Fruit fly (Drosophila melanogaster) whole organism, prepupa: ENCODE results near the gene AdamTS-A.

Experiments
- Blimp-1 ChIP-seq: fragments of 200-800 bp; sonication (Bioruptor generic); optimal IDR thresholded peaks from 3 replicates; lab custom pipeline; 2017; ENCODE audit warnings: missing biosample characterization, missing genetic modification characterization, mild to moderate bottlenecking, moderate library complexity, missing genetic modification reagents
- CG10631 ChIP-seq: fragments of 200-800 bp; sonication (Bioruptor generic); optimal IDR thresholded peaks from 2 replicates; lab custom pipeline; 2016; ENCODE audit warnings: missing biosample characterization, missing genetic modification characterization
- CG10669 ChIP-seq: fragments of 200-800 bp; sonication (Bioruptor generic); optimal IDR thresholded peaks from 3 replicates; lab custom pipeline; 2018; ENCODE audit warnings: missing biosample characterization, mild to moderate bottlenecking, missing genetic modification characterization, moderate library complexity
- CG11902 ChIP-seq: fragments of 200-800 bp; sonication (Bioruptor generic); optimal IDR thresholded peaks from 3 replicates; lab custom pipeline; 2016; ENCODE audit warnings: missing biosample characterization, missing genetic modification characterization
- CG15336 ChIP-seq: fragments of 200-800 bp; sonication (Bioruptor generic); IDR thresholded peaks from 2 replicates; pipeline ENCODE4 v1.3.6; 2022; ENCODE audit warnings: missing biosample characterization, missing genetic modification characterization
- CG16779 ChIP-seq: fragments of 200-800 bp; sonication (Bioruptor generic); optimal IDR thresholded peaks from 3 replicates; lab custom pipeline; 2017; ENCODE audit warnings: missing biosample characterization, mild to moderate bottlenecking, missing genetic modification characterization
- CG31627 ChIP-seq: fragments of 200-800 bp; sonication (Bioruptor generic); optimal IDR thresholded peaks from 3 replicates; lab custom pipeline; 2016; ENCODE audit warnings: missing biosample characterization, missing genetic modification characterization
- CG32006 ChIP-seq: fragments of 200-800 bp; sonication (Bioruptor generic); optimal IDR thresholded peaks from 3 replicates; lab custom pipeline; 2017; ENCODE audit warnings: missing biosample characterization, mild to moderate bottlenecking, missing genetic modification characterization
- CG34406 ChIP-seq: fragments of 200-800 bp; sonication (Bioruptor generic); optimal IDR thresholded peaks from 3 replicates; lab custom pipeline; 2016; ENCODE audit warnings: missing biosample characterization, missing genetic modification characterization
- CG7368 ChIP-seq: fragments of 200-800 bp; sonication (Bioruptor generic); optimal IDR thresholded peaks from 3 replicates; lab custom pipeline; 2016; ENCODE audit warnings: missing biosample characterization, missing genetic modification characterization
- CG8119 ChIP-seq: fragments of 200-800 bp; sonication (Bioruptor generic); IDR thresholded peaks from 3 replicates; pipeline ENCODE4 v1.3.6; 2022; ENCODE audit warnings: missing biosample characterization, missing genetic modification characterization
- Eip78C ChIP-seq: fragments of 200-800 bp; sonication (Bioruptor generic); peaks from one replicate; lab custom pipeline; 2016; ENCODE audit warnings: missing biosample characterization, missing genetic modification characterization
- Eip93F ChIP-seq: fragments of 200-800 bp; sonication (Bioruptor generic); optimal IDR thresholded peaks from 2 replicates; lab custom pipeline; 2016; ENCODE audit warnings: missing biosample characterization, mild to moderate bottlenecking, missing genetic modification characterization
- Ets21C ChIP-seq: fragments of 200-800 bp; sonication (Bioruptor generic); optimal IDR thresholded peaks from 3 replicates; lab custom pipeline; 2016; ENCODE audit warnings: missing biosample characterization, missing genetic modification characterization
- Hr39 ChIP-seq: fragments of 200-800 bp; sonication (Bioruptor generic); optimal IDR thresholded peaks from 2 replicates; lab custom pipeline; 2016; ENCODE audit warnings: missing biosample characterization, missing genetic modification characterization
- Hr4 ChIP-seq: fragments of 200-800 bp; sonication (Bioruptor generic); optimal IDR thresholded peaks from 3 replicates; lab custom pipeline; 2016; ENCODE audit warnings: missing biosample characterization, missing genetic modification characterization
- Met ChIP-seq: fragments of 200-800 bp; sonication (Bioruptor generic); optimal IDR thresholded peaks from 3 replicates; lab custom pipeline; 2016; ENCODE audit warnings: missing biosample characterization, missing genetic modification characterization
- Sox102F ChIP-seq: fragments of 200-800 bp; sonication (Bioruptor generic); optimal IDR thresholded peaks from 2 replicates; lab custom pipeline; 2016; ENCODE audit warnings: missing biosample characterization, mild to moderate bottlenecking, missing genetic modification characterization
- Sox15 ChIP-seq: fragments of 200-800 bp; sonication (Bioruptor generic); optimal IDR thresholded peaks from 3 replicates; lab custom pipeline; 2016; ENCODE audit warnings: missing biosample characterization, missing genetic modification characterization
- achi ChIP-seq: fragments of 200-800 bp; sonication (Bioruptor generic); optimal IDR thresholded peaks from 3 replicates; lab custom pipeline; 2016; ENCODE audit warnings: missing biosample characterization, missing genetic modification characterization
- acj6 ChIP-seq: fragments of 200-800 bp; sonication (Bioruptor generic); optimal IDR thresholded peaks from 3 replicates; lab custom pipeline; 2016; ENCODE audit warnings: missing biosample characterization, missing genetic modification characterization
- cyc ChIP-seq: fragments of 200-800 bp; sonication (Bioruptor generic); optimal IDR thresholded peaks from 3 replicates; lab custom pipeline; 2016; ENCODE audit warnings: missing biosample characterization, missing genetic modification characterization
- dac ChIP-seq: fragments of 200-800 bp; sonication (Bioruptor generic); optimal IDR thresholded peaks from 2 replicates; lab custom pipeline; 2017; ENCODE audit warnings: missing biosample characterization, mild to moderate bottlenecking, missing genetic modification characterization
- esn ChIP-seq: fragments of 200-800 bp; sonication (Bioruptor generic); optimal IDR thresholded peaks from 2 replicates; lab custom pipeline; 2016; ENCODE audit warnings: missing biosample characterization, mild to moderate bottlenecking, missing genetic modification characterization, moderate library complexity
- fd59A ChIP-seq: fragments of 200-800 bp; sonication (Bioruptor generic); optimal IDR thresholded peaks from 2 replicates; lab custom pipeline; 2017; ENCODE audit warnings: missing biosample characterization, mild to moderate bottlenecking, missing genetic modification characterization, missing genetic modification reagents
- fd85E ChIP-seq: fragments of 200-800 bp; sonication (Bioruptor generic); optimal IDR thresholded peaks from 3 replicates; lab custom pipeline; 2016; ENCODE audit warnings: missing biosample characterization, missing genetic modification characterization
- fkh ChIP-seq: fragments of 200-800 bp; sonication (Bioruptor generic); optimal IDR thresholded peaks from 3 replicates; lab custom pipeline; 2017; ENCODE audit warnings: missing biosample characterization, mild to moderate bottlenecking, missing genetic modification characterization, moderate library complexity
- lz ChIP-seq: fragments of 200-800 bp; sonication (Bioruptor generic); optimal IDR thresholded peaks from 3 replicates; lab custom pipeline; 2016; ENCODE audit warnings: missing biosample characterization, missing genetic modification characterization
- net ChIP-seq: fragments of 200-800 bp; sonication (Bioruptor generic); optimal IDR thresholded peaks from 3 replicates; lab custom pipeline; 2016; ENCODE audit warnings: missing biosample characterization, missing genetic modification characterization
- pdm3 ChIP-seq: fragments of 200-800 bp; sonication (Bioruptor generic); optimal IDR thresholded peaks from 3 replicates; lab custom pipeline; 2016; ENCODE audit warnings: missing biosample characterization, missing genetic modification characterization
- salr ChIP-seq, 2 experiments: fragments of 200-800 bp; sonication (Bioruptor generic); optimal IDR thresholded peaks; 3 replicates each; lab custom pipeline; 2016 to 2018; ENCODE audit warnings: missing biosample characterization in 2 of 2, missing genetic modification characterization in 2 of 2, mild to moderate bottlenecking in 1 of 2
- svp ChIP-seq: fragments of 200-800 bp; sonication (Bioruptor generic); peaks from one replicate; lab custom pipeline; 2016; ENCODE audit warnings: missing biosample characterization, missing genetic modification characterization
- topi ChIP-seq: fragments of 200-800 bp; sonication (Bioruptor generic); optimal IDR thresholded peaks from 3 replicates; lab custom pipeline; 2016; ENCODE audit warnings: missing biosample characterization, missing genetic modification characterization
- vri ChIP-seq: fragments of 200-800 bp; sonication (Bioruptor generic); optimal IDR thresholded peaks from 3 replicates; lab custom pipeline; 2016; ENCODE audit warnings: missing biosample characterization, mild to moderate bottlenecking, missing genetic modification characterization

The AdamTS-A gene

dm6 chr3R:15418824-15419530 is 57.0 kb downstream of the AdamTS-A start (continued):
- TF ChIP-seq fd59A (peak; percentile 14), CG34406 (GFP tag; lab: Kevin White, UChicago) (peak; percentile 39), net (peak; percentile 19), CG10631 (GFP tag; lab: Kevin White, UChicago) (peak; percentile 47), topi (peak; percentile 19), lz (peak; percentile 23), CG7368 (GFP tag; lab: Kevin White, UChicago) (no peak), Eip78C (GFP tag; lab: Kevin White, UChicago) (peak; percentile 73), CG11902 (GFP tag; lab: Kevin White, UChicago) (no peak), Sox15 (GFP tag; lab: Kevin White, UChicago) (no peak), CG32006 (GFP tag; lab: Kevin White, UChicago) (peak; percentile 55), pdm3 (GFP tag; lab: Kevin White, UChicago) (peak; percentile 21), Met (GFP tag; lab: Kevin White, UChicago) (peak; percentile 50), cyc (peak; percentile 16), Eip93F (GFP tag; lab: Kevin White, UChicago) (no peak), Ets21C (GFP tag; lab: Kevin White, UChicago) (no peak), dac (peak; percentile 6), CG15336 (GFP tag; lab: Robert Waterston, UW) (no peak)
- TF ChIP-seq, all 60 proteins: peak for 31

- TF ChIP-seq CG10669 (no peak), achi (no peak), Hr39 (GFP tag; lab: Kevin White, UChicago) (no peak), CG8119 (GFP tag; lab: Robert Waterston, UW) (no peak), net (no peak), CG32006 (GFP tag; lab: Kevin White, UChicago) (no peak), Blimp-1 (GFP tag; lab: Kevin White, UChicago) (no peak), Eip78C (GFP tag; lab: Kevin White, UChicago) (no peak), lz (no peak), salr (GFP tag; optimal IDR thresholded peaks at IDR 0.05; lab: Kevin White, UChicago) (no peak), fd85E (GFP tag; lab: Kevin White, UChicago) (no peak), Met (GFP tag; lab: Kevin White, UChicago) (no peak), vri (no peak), CG15336 (GFP tag; lab: Robert Waterston, UW) (no peak), fkh (GFP tag; lab: Kevin White, UChicago) (no peak), esn (GFP tag; lab: Kevin White, UChicago) (no peak), Hr4 (GFP tag; lab: Kevin White, UChicago) (no peak), acj6 (GFP tag; lab: Kevin White, UChicago) (no peak), Sox102F (GFP tag; lab: Kevin White, UChicago) (no peak), CG16779 (no peak)
These were observed 57.9 kb downstream of the AdamTS-A start for dm6 chr3R:15417761-15418754.

- peak; percentile 95 for TF ChIP-seq svp (GFP tag; lab: Kevin White, UChicago)
- TF ChIP-seq CG31627 (GFP tag; lab: Kevin White, UChicago) = no peak
These were observed 60.9 kb downstream of the AdamTS-A start for dm6 chr3R:15414936-15415601.
